Worm (Caenorhabditis elegans): Measurements from ENCODE around the gene sri-32.
"Not testable (repeated sequence)": the region's sequence is repeated elsewhere in the genome, so short reads cannot be mapped to it uniquely, and the experiment has no call there.

Gene sri-32

DNA sequence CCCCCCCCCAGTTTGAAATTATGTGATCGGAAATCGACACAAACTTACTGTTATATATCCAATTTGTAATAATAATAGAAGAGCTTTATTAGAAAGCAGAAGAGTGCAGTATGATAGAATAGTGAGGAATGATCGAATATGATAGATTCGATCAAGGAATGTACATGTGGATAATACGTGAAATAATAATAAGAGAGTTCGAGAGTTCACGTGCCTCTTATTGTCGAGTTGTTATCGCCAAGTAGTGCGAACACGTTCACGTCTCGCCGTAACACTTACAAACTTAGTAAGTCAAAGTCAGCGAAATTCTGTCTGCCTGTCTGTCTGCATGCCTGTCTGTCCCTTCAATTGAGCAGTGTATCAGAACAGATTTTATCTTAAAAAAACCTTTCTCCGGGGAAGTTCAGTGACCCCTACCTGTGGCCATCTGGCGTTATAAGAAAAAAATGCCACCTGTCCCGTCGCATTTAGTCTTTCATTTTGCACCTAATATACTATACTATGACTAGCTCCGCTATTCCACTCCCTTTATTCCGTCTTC, 29.1 kb upstream of the sri-32 start, which contains the start of the genes Y27F2A.6 and Y27F2A.8:
TSS of gene Y27F2A.6 (minus strand) at position 101 of the 541 bp plus-strand sequence.
TSS of gene Y27F2A.8 (plus strand) at position 491 of the 541 bp plus-strand sequence.
- not testable (repeated sequence) for TF ChIP-seq hlh-4 (tag; optimal IDR thresholded peaks at IDR 0.05); aha-1 (tag; optimal IDR thresholded peaks at IDR 0.05); ceh-63 (GFP tag; optimal IDR thresholded peaks at IDR 0.05)

DNA sequence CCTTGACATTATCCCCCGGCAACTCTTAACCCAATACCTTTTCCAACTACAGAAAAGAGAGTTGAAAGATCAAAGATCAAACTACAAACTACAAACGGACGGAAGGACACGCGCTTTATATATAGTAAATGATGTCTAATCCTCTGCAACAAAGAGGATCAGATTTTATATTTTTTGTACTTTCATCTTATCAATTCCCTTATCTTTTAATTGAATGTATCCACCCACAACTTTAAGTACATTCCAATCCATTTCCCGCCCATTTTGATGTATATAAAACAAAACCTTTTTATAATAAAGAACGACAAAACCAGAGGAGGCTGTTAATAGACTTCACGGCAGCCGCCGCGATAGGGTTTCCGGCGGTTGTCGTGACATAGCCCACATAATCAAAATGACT, 23.4 kb upstream of the sri-32 start, which contains the start of gene sri-40:
TSS of gene sri-40 (plus strand) at position 301 of the 400 bp plus-strand sequence.
- TF ChIP-seq mdl-1 (tag; optimal IDR thresholded peaks at IDR 0.05); jun-1 (tag; optimal IDR thresholded peaks at IDR 0.05); ces-1 (GFP tag; optimal IDR thresholded peaks at IDR 0.05): not testable (repeated sequence)

DNA sequence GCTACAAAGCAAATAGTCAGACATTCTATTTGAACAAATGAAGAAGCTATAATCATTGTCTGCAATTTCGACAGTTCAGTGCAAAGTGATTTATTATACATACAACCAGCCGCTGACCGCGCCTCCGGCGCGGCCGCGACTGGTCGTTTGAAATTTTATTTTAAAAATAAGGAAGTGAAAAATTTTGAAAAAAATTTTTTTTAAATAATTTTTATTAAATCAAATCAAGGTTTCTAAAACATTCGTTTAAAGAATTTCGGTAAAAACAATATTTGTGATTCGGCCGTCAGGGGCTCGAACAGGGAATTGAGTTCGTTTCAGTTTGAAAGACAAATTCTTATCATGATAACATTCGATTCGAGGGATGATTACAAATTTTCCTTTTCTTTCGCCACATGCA, 17.9 kb upstream of the sri-32 start, which contains the start of gene Y27F2A.10:
TSS of gene Y27F2A.10 (minus strand) at position 101 of the 400 bp plus-strand sequence.
- TF ChIP-seq nhr-47 (tag; optimal IDR thresholded peaks at IDR 0.05) (no peak), ztf-11 (tag; optimal IDR thresholded peaks at IDR 0.05) (no peak), jun-1 (tag; optimal IDR thresholded peaks at IDR 0.05) (no peak), egl-27 (tag; optimal IDR thresholded peaks at IDR 0.05) (no peak), ceh-63 (GFP tag; optimal IDR thresholded peaks at IDR 0.05) (no peak), ama-1 (optimal IDR thresholded peaks at IDR 0.05) (no peak), ceh-90 (tag; optimal IDR thresholded peaks at IDR 0.05) (no peak), nhr-76 (tag; optimal IDR thresholded peaks at IDR 0.05) (no peak), ceh-8 (GFP tag; optimal IDR thresholded peaks at IDR 0.05) (no peak), lin-35 (GFP tag; optimal IDR thresholded peaks at IDR 0.05) (no peak), Y116A8C.19 (tag; optimal IDR thresholded peaks at IDR 0.05; ENCODE audit: borderline replicate concordance) (no peak), zag-1 (tag; optimal IDR thresholded peaks at IDR 0.05) (no peak), snu-23 (GFP tag; optimal IDR thresholded peaks at IDR 0.05) (no peak), sox-4 (tag; optimal IDR thresholded peaks at IDR 0.05) (no peak), swsn-7 (tag; optimal IDR thresholded peaks at IDR 0.05) (no peak), pqm-1 (tag; optimal IDR thresholded peaks at IDR 0.05) (no peak), nhr-237 (tag; optimal IDR thresholded peaks at IDR 0.05) (no peak), ets-5 (GFP tag; IDR thresholded peaks at IDR 0.05) (no peak), irx-1 (tag; optimal IDR thresholded peaks at IDR 0.05) (no peak), sup-37 (GFP tag; optimal IDR thresholded peaks at IDR 0.05) (no peak)

DNA sequence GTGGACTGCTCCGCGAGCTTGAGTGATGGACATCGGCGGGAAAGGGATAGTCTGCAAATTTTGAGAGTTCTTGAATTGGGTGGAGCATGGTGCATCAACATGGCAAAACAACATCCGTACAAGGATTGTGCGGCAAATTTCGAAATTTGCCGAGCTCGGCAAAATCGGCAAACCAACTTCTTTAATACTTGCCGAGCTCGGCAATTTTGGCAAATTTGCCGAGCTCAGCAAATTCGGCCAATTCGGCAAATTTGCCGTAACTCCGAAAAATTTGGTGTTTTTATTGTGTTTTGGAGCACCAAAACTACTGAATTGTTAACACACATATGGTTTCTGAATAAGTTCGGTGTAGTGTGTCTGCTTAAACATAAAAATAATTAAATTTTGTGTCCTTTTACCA, 15.8 kb upstream of the sri-32 start, which contains the start of gene fbxc-55:
TSS of gene fbxc-55 (minus strand) at position 101 of the 400 bp plus-strand sequence.
- TF ChIP-seq nhr-12 (tag; optimal IDR thresholded peaks at IDR 0.05) (no peak), nhr-84 (tag; optimal IDR thresholded peaks at IDR 0.05) (no peak), nhr-47 (tag; optimal IDR thresholded peaks at IDR 0.05) (no peak), ces-1 (GFP tag; optimal IDR thresholded peaks at IDR 0.05) (no peak), jun-1 (tag; optimal IDR thresholded peaks at IDR 0.05) (no peak), dsc-1 (tag; optimal IDR thresholded peaks at IDR 0.05) (no peak), unc-30 (tag; optimal IDR thresholded peaks at IDR 0.05) (no peak), egl-13 (tag; optimal IDR thresholded peaks at IDR 0.05) (no peak), nhr-20 (tag; optimal IDR thresholded peaks at IDR 0.05) (no peak), mab-9 (GFP tag; IDR thresholded peaks at IDR 0.05) (no peak), ceh-88 (GFP tag; IDR thresholded peaks at IDR 0.05) (no peak), Y116A8C.19 (tag; optimal IDR thresholded peaks at IDR 0.05; ENCODE audit: borderline replicate concordance) (no peak), unc-62 (GFP tag; optimal IDR thresholded peaks at IDR 0.05) (no peak), unc-130 (tag; optimal IDR thresholded peaks at IDR 0.05) (no peak)

DNA sequence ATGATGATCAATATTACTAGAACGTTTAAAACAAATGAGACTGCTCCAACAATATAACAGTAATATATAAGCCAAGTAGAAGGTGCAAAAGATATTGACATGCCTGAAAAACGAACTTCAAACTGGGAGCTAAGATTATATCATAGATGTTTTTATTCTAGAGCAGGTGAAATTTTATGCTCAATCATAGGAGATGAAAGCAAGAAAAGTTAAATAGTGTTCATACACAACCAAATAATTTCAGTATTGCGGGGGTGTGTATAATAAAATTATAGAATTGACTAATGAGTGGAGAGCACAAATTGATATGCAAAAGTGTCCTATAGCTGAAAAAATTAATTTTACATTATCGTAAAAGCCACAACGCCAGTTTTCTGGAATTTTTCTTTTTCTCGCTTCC, 4.7 kb upstream of the sri-32 start, which contains the start of gene sri-34:
TSS of gene sri-34 (minus strand) at position 101 of the 400 bp plus-strand sequence.
- TF ChIP-seq lin-13 (GFP tag; optimal IDR thresholded peaks at IDR 0.05) (no peak), nhr-71 (tag; optimal IDR thresholded peaks at IDR 0.05) (no peak), mep-1 (tag; optimal IDR thresholded peaks at IDR 0.05) (no peak), nhr-47 (tag; optimal IDR thresholded peaks at IDR 0.05) (no peak), efl-3 (GFP tag; optimal IDR thresholded peaks at IDR 0.05) (no peak), ces-1 (GFP tag; optimal IDR thresholded peaks at IDR 0.05) (no peak), pqm-1 (tag; optimal IDR thresholded peaks at IDR 0.05) (no peak), ama-1 (optimal IDR thresholded peaks at IDR 0.05) (no peak), nhr-12 (tag; optimal IDR thresholded peaks at IDR 0.05) (no peak), lir-3 (tag; optimal IDR thresholded peaks at IDR 0.05; ENCODE audit: poor library complexity) (no peak), fkh-10 (GFP tag; optimal IDR thresholded peaks at IDR 0.05) (no peak), unc-86 (tag; optimal IDR thresholded peaks at IDR 0.05) (no peak), grh-1 (GFP tag; IDR thresholded peaks at IDR 0.05) (no peak), rnt-1 (tag; optimal IDR thresholded peaks at IDR 0.05) (no peak), isw-1 (GFP tag; IDR thresholded peaks at IDR 0.05) (no peak), lin-39 (tag; optimal IDR thresholded peaks at IDR 0.05) (no peak)

Measured in whole organism, L1 larva.